Worm (Caenorhabditis elegans): Measurements from ENCODE around the gene nhr-184.

nhr-184 gene

DNA sequence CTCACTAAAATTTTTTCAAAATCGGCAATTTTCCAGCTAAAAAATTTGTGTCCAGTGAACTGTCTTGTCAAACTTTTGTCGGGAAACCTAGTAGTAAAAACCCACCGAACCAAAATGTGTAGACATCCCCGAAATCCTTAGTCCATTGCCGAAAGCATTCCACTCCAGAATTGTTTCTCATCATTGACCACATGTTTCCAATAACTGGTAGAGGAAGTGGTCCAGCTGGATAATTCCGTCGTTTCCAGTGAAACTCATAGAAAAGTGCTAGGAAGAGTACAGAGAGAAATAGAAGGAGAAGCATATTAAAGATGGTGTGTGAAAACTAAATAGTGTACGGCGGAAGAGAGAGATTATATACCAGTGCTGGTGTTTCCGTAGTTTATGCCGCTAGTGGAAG is 10.2 kb downstream of the nhr-184 start, which contains the start of gene cyp-33C12:
Gene cyp-33C12, minus strand, starts transcription at position 321 of the 400 bp plus-strand sequence.
- TF ChIP-seq D2030.7 (GFP tag; IDR thresholded peaks at IDR 0.05) (no peak), rcor-1 (GFP tag; IDR thresholded peaks at IDR 0.05) (no peak), Y56A3A.18 (GFP tag; IDR thresholded peaks at IDR 0.05) (no peak), aptf-2 (GFP tag; conservative IDR thresholded peaks at IDR 0.05) (no peak), F23B12.7 (tag; optimal IDR thresholded peaks at IDR 0.05; ENCODE audit: insufficient read depth) (no peak), ceh-27 (GFP tag; optimal IDR thresholded peaks at IDR 0.05) (no peak), snpc-1.3 (tag; optimal IDR thresholded peaks at IDR 0.05; ENCODE audit: insufficient read depth) (no peak), F33H1.4 (GFP tag; IDR thresholded peaks at IDR 0.05) (no peak), ceh-91 (GFP tag; IDR thresholded peaks at IDR 0.05) (no peak), mes-4 (tag; optimal IDR thresholded peaks at IDR 0.05) (no peak), athp-1 (tag; optimal IDR thresholded peaks at IDR 0.05) (no peak), Y53G8AR.9 (GFP tag; conservative IDR thresholded peaks at IDR 0.05) (no peak), lsy-27 (tag; optimal IDR thresholded peaks at IDR 0.05; ENCODE audit: borderline replicate concordance, insufficient read depth) (no peak), F57C9.4 (tag; optimal IDR thresholded peaks at IDR 0.05) (no peak), hlh-26 (GFP tag; conservative IDR thresholded peaks at IDR 0.05) (no peak)

DNA sequence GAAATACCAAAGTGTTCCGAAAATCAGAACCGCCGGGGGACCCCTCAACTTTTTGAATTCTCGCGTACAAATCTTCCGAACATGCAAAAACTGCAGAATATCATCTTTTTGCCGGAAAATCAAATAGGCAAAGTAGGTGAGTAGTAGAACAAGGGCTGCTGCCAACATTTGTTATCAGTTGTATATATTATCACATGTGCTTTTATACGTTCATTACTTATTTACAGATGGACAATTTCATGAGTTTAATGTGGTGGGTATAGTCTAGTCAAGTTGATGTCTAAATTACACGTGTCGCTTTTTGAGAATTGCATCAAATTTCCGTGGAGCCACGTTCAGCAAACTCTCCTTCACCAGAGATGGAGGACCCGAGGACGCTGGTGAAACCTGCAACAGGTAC is 13.0 kb downstream of the nhr-184 start, which contains the start of gene cyp-32B1:
Gene cyp-32B1, minus strand, starts transcription at position 176 of the 400 bp plus-strand sequence.
- TF ChIP-seq ztf-25 (GFP tag; IDR thresholded peaks at IDR 0.05) (no peak), nhr-80 (tag; optimal IDR thresholded peaks at IDR 0.05) (peak; percentile 24), F57A8.1 (GFP tag; optimal IDR thresholded peaks at IDR 0.05) (no peak)

DNA sequence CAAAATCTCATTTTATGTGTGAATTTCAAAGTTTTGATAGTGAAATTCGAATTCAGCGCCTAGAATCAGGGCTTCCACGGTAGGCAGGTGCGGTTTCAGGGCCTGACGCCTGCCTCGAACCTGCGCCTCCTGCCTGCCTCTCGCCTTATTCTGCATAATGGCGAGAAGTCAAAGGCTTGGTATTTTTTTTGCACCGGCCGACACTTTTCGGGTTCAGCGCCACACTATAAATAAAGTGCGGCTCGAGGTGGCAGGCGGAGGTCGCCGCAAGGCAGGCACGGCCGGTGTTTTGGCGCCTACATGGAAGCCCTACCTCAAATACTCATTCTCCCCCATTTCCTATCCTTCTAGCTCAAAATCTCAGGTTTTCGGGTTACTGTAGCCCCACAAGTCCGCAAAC is 13.9 kb downstream of the nhr-184 start:
- no peak for TF ChIP-seq rec-8 (tag; optimal IDR thresholded peaks at IDR 0.05)
- no peak for TF ChIP-seq egl-18 (GFP tag; IDR thresholded peaks at IDR 0.05)
- TF ChIP-seq cebp-2 (GFP tag; IDR thresholded peaks at IDR 0.05): no peak
- TF ChIP-seq repo-1 (tag; optimal IDR thresholded peaks at IDR 0.05): no peak
- TF ChIP-seq Y53G8AR.9 (GFP tag; conservative IDR thresholded peaks at IDR 0.05): no peak
- TF ChIP-seq zfh-2 (GFP tag; conservative IDR thresholded peaks at IDR 0.05): peak; percentile 63
- TF ChIP-seq unc-130 (GFP tag; optimal IDR thresholded peaks at IDR 0.05): no peak

DNA sequence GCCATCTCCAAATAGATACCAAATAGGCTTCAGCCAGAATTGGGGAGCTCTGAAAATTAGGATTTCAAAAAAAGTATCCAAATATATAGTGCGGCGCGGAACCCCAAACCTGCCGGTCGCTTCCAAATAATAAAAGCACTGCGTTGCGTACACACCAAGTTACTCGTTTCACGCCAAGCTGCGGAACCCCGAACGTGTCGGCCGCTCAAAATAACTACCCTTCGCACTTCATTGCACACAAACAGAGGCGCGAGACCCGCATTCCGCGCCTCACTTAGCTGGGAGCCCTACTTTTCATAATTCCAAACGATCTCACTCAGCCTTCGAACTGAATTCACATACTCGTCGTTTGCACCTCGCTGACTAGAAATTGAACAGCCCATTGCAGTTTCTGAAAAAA is 14.7 kb downstream of the nhr-184 start:
- TF ChIP-seq bed-2 (GFP tag; IDR thresholded peaks at IDR 0.05) (no peak), zfh-2 (GFP tag; conservative IDR thresholded peaks at IDR 0.05) (0 out of 2 replicates have a peak, but pooled peaks have one; percentile 12), F37B4.10 (GFP tag; IDR thresholded peaks at IDR 0.05) (0 out of 2 replicates have a peak, but pooled peaks have one; percentile 72), snpc-4 (GFP tag; optimal IDR thresholded peaks at IDR 0.05) (no peak), snpc-4 (tag; optimal IDR thresholded peaks at IDR 0.05) (peak in 2 of 4 experiments; percentile 81 to 90), attf-6 (GFP tag; IDR thresholded peaks at IDR 0.05) (no peak), snpc-1.1 (tag; optimal IDR thresholded peaks at IDR 0.05; ENCODE audit: insufficient read depth) (peak; percentile 37), nfyb-1 (GFP tag; IDR thresholded peaks at IDR 0.05) (0 out of 2 replicates have a peak, but pooled peaks have one; percentile 39)

DNA sequence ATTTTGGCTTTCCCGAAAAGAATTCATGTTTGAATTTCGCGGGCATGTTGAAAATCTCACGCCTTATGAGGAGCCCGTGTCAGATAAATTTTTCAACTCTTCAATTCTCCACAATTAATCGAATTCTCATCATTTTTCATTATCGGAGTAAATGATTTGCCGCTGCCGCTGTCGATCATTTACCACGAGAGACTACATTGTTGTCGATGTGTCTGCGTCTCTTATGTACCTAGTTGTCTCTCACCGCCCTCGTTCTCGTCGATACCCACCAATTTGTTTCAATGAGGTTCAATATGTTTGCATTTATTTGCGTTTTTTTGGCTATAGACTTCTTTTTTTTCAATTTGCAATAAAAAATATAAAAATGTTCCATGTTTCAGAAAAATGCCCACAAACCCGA is 22.2 kb downstream of the nhr-184 start, which contains the start of gene nhr-13:
Gene nhr-13, plus strand, starts transcription at position 369 of the 400 bp plus-strand sequence.
- TF ChIP-seq ekl-4 (GFP tag; IDR thresholded peaks at IDR 0.05) (no peak), nhr-80 (tag; optimal IDR thresholded peaks at IDR 0.05) (peak; percentile 47), hmg-1.2 (GFP tag; IDR thresholded peaks at IDR 0.05) (peak; percentile 92)
